Fruit fly (Drosophila melanogaster): ENCODE results near the gene Npc2d.

Gene Npc2d

dm6 chr3R:10084179-10084647 is 28.3 kb upstream of the Npc2d start:
- TF ChIP-seq CG8478 (optimal IDR thresholded peaks at IDR 0.05) = no peak
- no peak for TF ChIP-seq CTCF (optimal IDR thresholded peaks at IDR 0.05)

- TF ChIP-seq CTCF (optimal IDR thresholded peaks at IDR 0.05) = no peak
- no peak for TF ChIP-seq CG8478 (optimal IDR thresholded peaks at IDR 0.05)
Observed at dm6 chr3R:10083077-10083476, 27.2 kb upstream of the Npc2d start.

DNA sequence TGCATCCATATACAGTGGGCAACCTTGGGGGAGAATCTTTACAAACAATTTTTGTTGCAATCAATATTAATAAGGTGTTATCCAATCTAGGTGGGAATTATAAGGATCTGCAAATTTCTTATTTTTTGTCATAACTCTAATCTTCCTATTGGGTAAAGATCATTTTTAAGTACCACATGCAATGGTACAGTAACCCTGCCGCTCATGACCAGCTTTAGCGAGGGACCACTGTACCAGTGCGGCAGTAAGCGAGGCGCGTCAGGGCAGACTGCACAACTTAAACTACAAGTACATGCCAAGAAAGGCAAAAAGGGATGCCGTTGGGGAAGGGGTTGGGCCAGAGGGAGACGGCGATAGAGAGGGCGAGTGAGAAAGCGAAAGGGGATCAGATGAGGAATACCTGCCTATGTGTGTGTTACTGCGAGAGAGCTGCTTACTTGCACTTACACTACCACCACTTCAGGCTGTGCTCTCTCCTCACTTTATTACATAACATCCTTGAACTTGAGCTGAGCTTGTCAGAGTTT is 26.7 kb upstream of the Npc2d start:
- TF ChIP-seq CG8478 (optimal IDR thresholded peaks at IDR 0.05) (no peak), CTCF (optimal IDR thresholded peaks at IDR 0.05) (no peak)

DNA sequence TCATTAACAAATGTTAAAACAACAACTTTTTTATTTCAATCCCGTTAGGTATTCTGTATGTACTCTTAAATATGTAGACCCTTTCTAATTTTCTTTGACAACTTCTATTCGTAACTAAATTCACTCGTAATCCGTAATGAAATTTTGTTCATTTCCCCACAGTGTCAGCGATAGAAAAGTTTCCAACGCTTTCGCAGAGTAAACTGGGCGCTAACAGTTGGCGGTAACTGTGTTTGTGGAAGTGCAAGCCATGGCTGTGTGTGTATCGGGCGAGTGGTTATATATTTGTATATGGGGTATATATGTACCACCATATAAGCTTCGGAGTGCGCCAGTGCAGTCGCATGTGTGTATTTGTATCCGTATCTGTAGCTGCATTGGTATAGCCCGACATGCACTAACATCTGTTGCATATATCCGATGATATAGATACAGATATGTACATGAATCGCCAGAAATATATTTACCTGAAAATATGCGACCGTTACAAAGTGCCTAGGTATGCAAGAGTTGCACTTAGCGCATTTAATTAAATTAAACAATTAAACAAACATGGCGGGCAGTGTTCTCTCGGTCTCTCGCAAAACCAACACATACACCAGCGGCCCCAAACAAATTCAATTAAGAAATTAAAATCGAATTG is 25.7 kb upstream of the Npc2d start:
- no peak for TF ChIP-seq CG8478 (optimal IDR thresholded peaks at IDR 0.05)
- no peak for TF ChIP-seq CTCF (optimal IDR thresholded peaks at IDR 0.05)

DNA sequence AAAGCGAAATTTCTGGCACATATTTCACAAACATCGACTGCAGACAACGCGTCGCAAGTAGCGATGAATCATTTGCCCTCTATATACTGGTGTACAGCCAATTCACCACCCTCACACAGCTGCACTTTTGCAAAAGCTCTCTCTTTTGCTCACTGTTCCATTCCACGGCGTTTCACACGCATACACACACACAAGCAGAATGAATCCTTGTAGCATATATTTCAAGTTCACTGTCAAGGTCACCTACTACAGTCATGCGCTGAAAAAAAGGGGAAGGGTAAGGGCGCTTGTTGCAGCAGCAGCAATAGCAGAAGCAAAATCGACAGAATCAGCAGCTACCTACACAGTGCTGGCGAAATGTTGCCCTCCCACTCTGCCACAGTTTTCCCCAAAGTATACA is 24.8 kb upstream of the Npc2d start:
- TF ChIP-seq CG8478 (optimal IDR thresholded peaks at IDR 0.05) (no peak), CTCF (optimal IDR thresholded peaks at IDR 0.05) (no peak)

- no peak for TF ChIP-seq CTCF (optimal IDR thresholded peaks at IDR 0.05)
- TF ChIP-seq CG8478 (optimal IDR thresholded peaks at IDR 0.05) = no peak
Observed at dm6 chr3R:10079267-10079987, 23.5 kb upstream of the Npc2d start.

DNA sequence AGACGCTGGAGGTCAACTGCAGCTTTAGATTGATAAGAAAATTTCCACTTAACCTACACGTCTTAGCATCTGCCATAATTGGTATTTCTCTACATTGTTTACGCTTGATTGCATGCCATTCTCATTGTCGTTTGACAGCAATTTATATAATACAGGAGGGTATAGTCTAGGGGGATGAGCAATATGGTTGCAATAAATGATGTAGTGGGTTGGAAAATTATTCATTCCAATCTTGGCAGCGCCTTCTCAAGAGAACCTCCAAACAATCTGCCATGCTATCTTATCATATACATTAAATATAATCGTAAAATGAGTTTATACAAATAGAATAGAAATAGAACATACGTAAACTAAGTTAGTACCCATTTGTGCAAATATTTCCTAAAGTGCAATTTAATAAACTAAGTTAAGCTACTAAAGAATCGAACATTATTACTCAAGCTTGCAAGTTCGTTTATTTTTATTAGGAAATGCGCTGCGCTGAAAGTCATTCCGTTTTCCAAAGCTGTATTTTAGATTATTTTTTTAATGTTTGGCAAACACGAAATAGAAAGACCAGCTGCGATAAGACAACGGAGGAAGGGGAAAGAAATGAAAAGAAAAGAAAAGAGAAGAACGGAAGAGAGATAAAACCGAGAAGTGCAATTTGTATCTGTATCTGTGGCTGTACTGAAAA is 22.7 kb upstream of the Npc2d start:
- TF ChIP-seq CG8478 (optimal IDR thresholded peaks at IDR 0.05) = no peak
- no peak for TF ChIP-seq CTCF (optimal IDR thresholded peaks at IDR 0.05)

DNA sequence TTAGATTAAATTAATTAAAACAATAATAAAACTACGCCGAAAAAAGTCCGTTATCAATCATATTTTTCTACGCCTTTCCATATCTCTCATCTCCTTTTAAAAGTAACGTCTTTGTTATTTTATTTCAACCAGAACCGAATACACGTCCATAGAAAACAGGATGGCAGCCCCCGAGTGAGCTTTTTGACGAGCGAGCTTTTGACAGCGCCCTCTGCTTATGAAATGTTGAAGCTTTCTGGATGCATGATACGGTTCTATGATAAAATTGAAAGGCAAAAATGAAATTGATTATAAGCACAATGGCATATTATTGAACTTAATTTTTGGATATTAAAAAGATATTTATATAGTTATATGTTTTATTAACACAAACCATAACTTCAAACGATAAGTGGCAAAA is 20.8 kb upstream of the Npc2d start:
- no peak for TF ChIP-seq CG8478 (optimal IDR thresholded peaks at IDR 0.05)
- peak in 1 of 2 experiments; percentile 54 for TF ChIP-seq CTCF (optimal IDR thresholded peaks at IDR 0.05)

DNA sequence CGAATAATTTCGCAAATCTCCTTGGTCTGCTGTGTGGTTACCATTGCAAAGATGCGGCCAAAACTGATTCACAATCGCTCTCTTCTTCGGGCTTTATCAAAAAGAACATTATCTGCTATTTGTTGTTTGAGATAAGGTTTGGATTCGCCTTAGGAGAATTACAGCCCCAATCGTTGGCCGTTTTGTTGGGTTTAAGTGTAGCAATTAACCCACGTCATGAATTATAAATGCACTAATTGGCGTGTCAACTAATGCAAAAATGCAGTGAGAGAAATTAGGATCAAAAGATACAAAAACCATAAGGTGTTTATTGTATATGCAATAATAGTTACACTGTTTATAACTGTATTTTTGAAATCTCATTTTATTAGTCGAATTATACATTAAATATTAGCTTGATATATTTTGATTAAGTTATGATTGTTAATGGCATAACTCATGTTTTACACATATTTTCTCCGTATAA is 19.5 kb upstream of the Npc2d start, which contains the start of gene Alp13:
Alp13 (minus strand) TSS at position 51 of the 466 bp plus-strand sequence.
- no peak for TF ChIP-seq CTCF (optimal IDR thresholded peaks at IDR 0.05)
- TF ChIP-seq CG8478 (optimal IDR thresholded peaks at IDR 0.05) = no peak

- TF ChIP-seq CTCF (optimal IDR thresholded peaks at IDR 0.05) (no peak), CG8478 (optimal IDR thresholded peaks at IDR 0.05) (no peak)
Observed at dm6 chr3R:10070817-10071216, 14.9 kb upstream of the Npc2d start, which contains the start of gene nerfin-2. Gene nerfin-2 (plus strand): TSS chr3R:10071117.

DNA sequence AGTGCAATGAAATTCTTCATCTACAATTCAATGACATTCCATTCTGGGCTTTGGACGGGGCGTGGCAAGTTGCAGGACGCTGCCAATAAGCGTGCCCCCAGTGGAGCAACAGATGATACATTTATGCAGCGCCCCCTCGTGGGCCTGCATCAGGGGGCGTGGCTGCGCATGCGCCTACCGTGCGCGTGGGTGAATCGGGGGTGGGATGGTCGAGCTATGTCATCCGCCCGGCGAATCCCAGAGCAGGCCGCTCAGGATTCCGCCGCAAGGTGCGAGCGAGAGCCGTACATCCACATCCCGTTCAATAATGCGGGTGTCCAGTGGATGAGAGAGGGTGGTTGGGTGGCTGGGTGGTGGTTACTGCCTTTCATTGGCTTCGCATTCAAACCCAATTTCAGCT is 14.3 kb upstream of the Npc2d start:
- TF ChIP-seq CTCF (optimal IDR thresholded peaks at IDR 0.05) = no peak
- TF ChIP-seq CG8478 (optimal IDR thresholded peaks at IDR 0.05) = no peak

DNA sequence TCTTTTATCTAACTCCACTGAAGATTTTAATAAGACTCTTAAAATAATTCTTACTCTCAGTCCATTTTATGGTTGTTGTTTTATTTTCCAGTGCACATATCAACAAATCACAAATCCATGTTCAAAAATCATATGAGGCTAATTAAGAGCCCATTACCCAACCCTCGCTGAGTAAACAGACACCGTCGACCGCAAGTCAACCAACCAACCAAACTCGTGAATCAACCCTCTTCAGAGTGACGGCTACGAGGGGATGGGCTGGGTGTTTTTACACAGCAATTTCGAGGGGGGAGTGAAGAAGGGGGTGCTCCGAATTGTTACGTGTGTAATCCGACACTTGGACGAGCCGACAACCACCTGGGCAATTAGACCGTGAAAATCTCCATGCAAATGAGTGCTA is 12.9 kb upstream of the Npc2d start:
- TF ChIP-seq CG8478 (optimal IDR thresholded peaks at IDR 0.05) (no peak), CTCF (optimal IDR thresholded peaks at IDR 0.05) (no peak)

- TF ChIP-seq CG8478 (optimal IDR thresholded peaks at IDR 0.05) (no peak), CTCF (optimal IDR thresholded peaks at IDR 0.05) (no peak)
Observed at dm6 chr3R:10067605-10068004, 11.7 kb upstream of the Npc2d start, which contains the start of gene CG33784. Gene CG33784 (plus strand): TSS chr3R:10067905.

DNA sequence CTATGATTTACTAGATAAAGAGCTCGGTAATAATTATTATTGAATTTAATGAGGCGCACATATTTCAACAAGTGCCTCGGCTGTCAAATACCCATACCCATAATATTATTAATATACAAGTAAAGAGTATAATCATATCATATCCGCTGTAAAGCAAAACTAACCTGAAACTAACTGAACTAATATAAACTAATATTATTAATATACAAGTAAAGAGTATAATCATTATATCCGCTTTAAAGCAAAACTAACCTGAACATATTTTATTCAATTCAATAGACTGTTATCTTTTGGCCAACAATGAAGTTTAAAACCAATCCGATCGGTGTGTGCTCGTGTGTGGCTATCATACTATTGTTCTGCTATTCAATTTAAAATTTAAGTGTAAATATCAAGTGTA is 10.6 kb upstream of the Npc2d start, which contains the start of gene CG33783:
CG33783 (plus strand) TSS at position 301 of the 400 bp plus-strand sequence.
- TF ChIP-seq CTCF (optimal IDR thresholded peaks at IDR 0.05) (no peak), CG8478 (optimal IDR thresholded peaks at IDR 0.05) (no peak)

dm6 chr3R:10063707-10064106 is 7.8 kb upstream of the Npc2d start, which contains the start of gene CG33631:
Gene CG33631 (plus strand): TSS chr3R:10064007.
- TF ChIP-seq CG8478 (optimal IDR thresholded peaks at IDR 0.05) (no peak), CTCF (optimal IDR thresholded peaks at IDR 0.05) (no peak)
